Fruit fly (Drosophila melanogaster): ENCODE results near the gene CG15554.

CG15554 gene

DNA sequence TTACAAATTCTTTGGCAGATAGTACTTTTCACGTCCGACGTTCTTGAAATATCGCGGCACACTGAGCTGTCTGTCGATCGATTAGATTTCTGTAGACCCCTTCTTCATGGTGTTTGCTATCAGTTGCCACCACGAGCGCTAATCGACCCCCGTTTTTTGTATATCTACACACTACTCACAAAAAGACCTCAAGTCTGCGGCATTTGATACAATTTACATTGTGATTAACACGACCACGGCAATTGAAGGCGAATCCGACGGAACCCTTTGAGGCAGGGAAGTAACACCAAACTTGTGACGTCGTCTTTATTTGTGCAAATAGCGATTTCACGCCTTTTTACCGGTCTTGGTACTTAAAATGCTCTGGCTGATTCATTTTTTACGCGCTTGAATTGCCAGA, 16.8 kb upstream of the CG15554 start, which contains the start of gene Mayo (continued):
- TF ChIP-seq D (optimal IDR thresholded peaks at IDR 0.05) (no peak), D (GFP tag; optimal IDR thresholded peaks at IDR 0.05) (no peak), Hmr (GFP tag; optimal IDR thresholded peaks at IDR 0.05) (no peak), gsb (GFP tag; IDR thresholded peaks at IDR 0.05) (no peak), disco-r (GFP tag; optimal IDR thresholded peaks at IDR 0.05) (no peak), sd (tag; optimal IDR thresholded peaks at IDR 0.05) (peak; percentile 61), CG8944 (GFP tag; optimal IDR thresholded peaks at IDR 0.05) (no peak), Adf1 (GFP tag; IDR thresholded peaks at IDR 0.05) (peak; percentile 8; the same call in 1 of the 2 replicates), CG17359 (tag; optimal IDR thresholded peaks at IDR 0.05) (no peak), CG15696 (tag; optimal IDR thresholded peaks at IDR 0.05) (no peak), CkIIα-i1 (GFP tag; IDR thresholded peaks at IDR 0.05) (no peak), cwo (GFP tag; optimal IDR thresholded peaks at IDR 0.05) (peak; percentile 14), CG12104 (GFP tag; optimal IDR thresholded peaks at IDR 0.05) (no peak), CG3838 (GFP tag; optimal IDR thresholded peaks at IDR 0.05) (no peak), cato (GFP tag; optimal IDR thresholded peaks at IDR 0.05; ENCODE audit: borderline replicate concordance) (no peak), CG33213 (GFP tag; optimal IDR thresholded peaks at IDR 0.05) (no peak), CG14860 (GFP tag; IDR thresholded peaks at IDR 0.05; ENCODE audit: partially characterized antibody) (no peak), Sox100B (GFP tag; optimal IDR thresholded peaks at IDR 0.05) (no peak), NC2α (GFP tag; optimal IDR thresholded peaks at IDR 0.05) (no peak), gcm2 (GFP tag; optimal IDR thresholded peaks at IDR 0.05) (no peak), CoRest (tag; optimal IDR thresholded peaks at IDR 0.05) (no peak), CG15073 (GFP tag; optimal IDR thresholded peaks at IDR 0.05) (no peak), Bgb (GFP tag; IDR thresholded peaks at IDR 0.05; ENCODE audit: partially characterized antibody) (no peak), trem (tag; optimal IDR thresholded peaks at IDR 0.05) (no peak), CG10147 (GFP tag; optimal IDR thresholded peaks at IDR 0.05) (no peak), CG8089 (GFP tag; optimal IDR thresholded peaks at IDR 0.05) (no peak), otp (GFP tag; IDR thresholded peaks at IDR 0.05) (no peak), sug (tag; optimal IDR thresholded peaks at IDR 0.05) (peak; percentile 97), rib (GFP tag; IDR thresholded peaks at IDR 0.05) (no peak), zfh2 (GFP tag; optimal IDR thresholded peaks at IDR 0.05) (no peak), CG4424 (GFP tag; optimal IDR thresholded peaks at IDR 0.05) (no peak), HmgZ (tag; optimal IDR thresholded peaks at IDR 0.05) (peak; percentile 21), CG13296 (GFP tag; optimal IDR thresholded peaks at IDR 0.05) (peak; percentile 1), Ravus (GFP tag; IDR thresholded peaks at IDR 0.05) (no peak), Jarid2 (GFP tag; optimal IDR thresholded peaks at IDR 0.05) (peak; percentile 26), CG4282 (GFP tag; optimal IDR thresholded peaks at IDR 0.05) (no peak), zen (tag; optimal IDR thresholded peaks at IDR 0.05) (no peak), tup (GFP tag; optimal IDR thresholded peaks at IDR 0.05) (no peak), esg (GFP tag; conservative IDR thresholded peaks at IDR 0.05) (no peak), CG15514 (GFP tag; optimal IDR thresholded peaks at IDR 0.05) (no peak), Eip74EF (GFP tag; optimal IDR thresholded peaks at IDR 0.05) (no peak), CG30403 (GFP tag; optimal IDR thresholded peaks at IDR 0.05) (no peak), CG8388 (GFP tag; optimal IDR thresholded peaks at IDR 0.05) (no peak), fd96Cb (tag; optimal IDR thresholded peaks at IDR 0.05) (no peak), CG12744 (GFP tag; optimal IDR thresholded peaks at IDR 0.05) (no peak), schlank (tag; optimal IDR thresholded peaks at IDR 0.05) (no peak), br (optimal IDR thresholded peaks at IDR 0.05) (no peak), mam (GFP tag; optimal IDR thresholded peaks at IDR 0.05) (no peak), grn (GFP tag; optimal IDR thresholded peaks at IDR 0.05) (peak; percentile 53), CG12071 (GFP tag; optimal IDR thresholded peaks at IDR 0.05) (no peak), hth (optimal IDR thresholded peaks at IDR 0.05) (no peak), gem (tag; optimal IDR thresholded peaks at IDR 0.05) (no peak)
